Fruit fly (Drosophila melanogaster): ENCODE measurements around the gene Hsp67Bc.

Gene Hsp67Bc

dm6 chr3L:9399013-9399750 is 26.9 kb upstream of the Hsp67Bc start, which contains the start of gene CG4080 (continued):
- TF ChIP-seq nau (GFP tag; optimal IDR thresholded peaks at IDR 0.05) (no peak), sob (GFP tag; IDR thresholded peaks at IDR 0.05) (no peak), zfh2 (GFP tag; optimal IDR thresholded peaks at IDR 0.05) (no peak), hth (optimal IDR thresholded peaks at IDR 0.05) (no peak), jing (GFP tag; optimal IDR thresholded peaks at IDR 0.05) (no peak), Rfx (GFP tag; IDR thresholded peaks at IDR 0.05) (no peak), dan (GFP tag; IDR thresholded peaks at IDR 0.05) (no peak), Hsf (GFP tag; optimal IDR thresholded peaks at IDR 0.05) (peak; percentile 28), ttk (GFP tag; IDR thresholded peaks at IDR 0.05) (no peak), CG31365 (tag; optimal IDR thresholded peaks at IDR 0.05) (no peak), CG11398 (GFP tag; optimal IDR thresholded peaks at IDR 0.05) (no peak), CG10321 (GFP tag; IDR thresholded peaks at IDR 0.05) (no peak), repo (GFP tag; optimal IDR thresholded peaks at IDR 0.05) (no peak), cg (GFP tag; optimal IDR thresholded peaks at IDR 0.05) (peak; percentile 80), ara (GFP tag; IDR thresholded peaks at IDR 0.05) (no peak), CG13894 (tag; optimal IDR thresholded peaks at IDR 0.05) (peak; percentile 1), CG10274 (GFP tag; optimal IDR thresholded peaks at IDR 0.05) (no peak), CG6813 (GFP tag; optimal IDR thresholded peaks at IDR 0.05) (no peak), grau (tag; optimal IDR thresholded peaks at IDR 0.05) (peak; percentile 51), CG5953 (GFP tag; IDR thresholded peaks at IDR 0.05) (0 out of 2 replicates have a peak, but pooled peaks have one; percentile 41), jumu (GFP tag; optimal IDR thresholded peaks at IDR 0.05) (no peak), CG12299 (tag; optimal IDR thresholded peaks at IDR 0.05) (peak; percentile 10), CG1233 (GFP tag; optimal IDR thresholded peaks at IDR 0.05) (no peak), pum (GFP tag; optimal IDR thresholded peaks at IDR 0.05) (no peak), CG11456 (GFP tag; IDR thresholded peaks at IDR 0.05) (no peak), mirr (GFP tag; optimal IDR thresholded peaks at IDR 0.05) (no peak), CG17829 (tag; optimal IDR thresholded peaks at IDR 0.05) (peak; percentile 57), CG31224 (GFP tag; IDR thresholded peaks at IDR 0.05) (no peak), CG15514 (GFP tag; optimal IDR thresholded peaks at IDR 0.05) (peak; percentile 67), C15 (GFP tag; IDR thresholded peaks at IDR 0.05) (no peak), pan (optimal IDR thresholded peaks at IDR 0.05) (no peak), pan (GFP tag; optimal IDR thresholded peaks at IDR 0.05 in 1 of 2, IDR thresholded peaks at IDR 0.05 in 1 of 2) (peak in 1 of 2 experiments; percentile 7), CG11085 (GFP tag; IDR thresholded peaks at IDR 0.05) (no peak), HHEX (GFP tag; optimal IDR thresholded peaks at IDR 0.05) (no peak), vnd (GFP tag; IDR thresholded peaks at IDR 0.05; ENCODE audit: partially characterized antibody) (peak; percentile 76), CG8359 (GFP tag; optimal IDR thresholded peaks at IDR 0.05; ENCODE audit: borderline replicate concordance) (no peak), bigmax (GFP tag; optimal IDR thresholded peaks at IDR 0.05) (no peak), CG15696 (tag; optimal IDR thresholded peaks at IDR 0.05) (no peak), slp2 (GFP tag; optimal IDR thresholded peaks at IDR 0.05) (no peak), tin (GFP tag; optimal IDR thresholded peaks at IDR 0.05) (no peak), CG10267 (tag; optimal IDR thresholded peaks at IDR 0.05) (peak; percentile 70), Med (GFP tag) (peak; percentile 81), Rx (GFP tag; IDR thresholded peaks at IDR 0.05) (no peak), Xbp1 (GFP tag; optimal IDR thresholded peaks at IDR 0.05) (peak; percentile 19), Optix (GFP tag; IDR thresholded peaks at IDR 0.05) (no peak), CoRest (tag; optimal IDR thresholded peaks at IDR 0.05) (peak; percentile 55), Drgx (GFP tag; IDR thresholded peaks at IDR 0.05) (no peak), CG11504 (tag; optimal IDR thresholded peaks at IDR 0.05) (no peak), CG1529 (GFP tag; optimal IDR thresholded peaks at IDR 0.05) (no peak), CG6854 (GFP tag; optimal IDR thresholded peaks at IDR 0.05) (no peak), sr (GFP tag; IDR thresholded peaks at IDR 0.05) (no peak)

All from whole organism, embryonic.